Worm (Caenorhabditis elegans) whole organism, midembryonic: Measurements from ENCODE around the gene dod-24.

ENCODE experiments used
- T22C8.4 ChIP-seq: fragments of 200-800 bp; sonication (Bioruptor generic); IDR thresholded peaks from 2 replicates; pipeline ENCODE4 v1.3.6; 2022; ENCODE audit warnings: missing genetic modification characterization, missing compliant biosample characterization
- cog-1 ChIP-seq: sonication (generic microtip); optimal IDR thresholded peaks from 2 replicates; lab custom pipeline; 2016; ENCODE audit warnings: missing genetic modification characterization, missing compliant biosample characterization
- flt-1 ChIP-seq: fragments of 200-800 bp; sonication (Bioruptor generic); IDR thresholded peaks from 2 replicates; pipeline ENCODE4 v1.3.6; 2022; ENCODE audit warnings: missing genetic modification characterization, missing compliant biosample characterization
- klf-2 ChIP-seq: fragments of 200-800 bp; sonication (Bioruptor generic); conservative IDR thresholded peaks from 2 replicates; pipeline ENCODE4 v1.3.6; 2022; ENCODE audit warnings: missing genetic modification reagents, missing genetic modification characterization, missing compliant biosample characterization
- med-1 ChIP-seq: sonication (generic microtip); optimal IDR thresholded peaks from 2 replicates; lab custom pipeline; 2017; ENCODE audit warnings: missing genetic modification characterization, mild to moderate bottlenecking, missing compliant biosample characterization, antibody characterized with exemption, missing genetic modification reagents; ENCODE audit not compliant: insufficient read depth
- ref-1 ChIP-seq: fragments of 200-800 bp; sonication (Bioruptor generic); conservative IDR thresholded peaks from 2 replicates; pipeline ENCODE4 v1.3.6; 2022; ENCODE audit warnings: missing genetic modification reagents, missing genetic modification characterization, missing compliant biosample characterization
- tab-1 ChIP-seq: fragments of 200-800 bp; sonication (Bioruptor generic); IDR thresholded peaks from 2 replicates; pipeline ENCODE4 v1.3.6; 2022; ENCODE audit warnings: missing genetic modification characterization, missing compliant biosample characterization
- ztf-23 ChIP-seq: fragments of 200-800 bp; sonication (Bioruptor generic); IDR thresholded peaks from 2 replicates; pipeline ENCODE4 v1.3.6; 2022; ENCODE audit warnings: missing genetic modification reagents, missing genetic modification characterization, missing compliant biosample characterization
- ztf-29 ChIP-seq: fragments of 200-800 bp; sonication (Bioruptor generic); IDR thresholded peaks from 2 replicates; pipeline ENCODE4 v1.3.6; 2022; ENCODE audit warnings: missing genetic modification reagents, missing genetic modification characterization, missing compliant biosample characterization

dod-24 gene

DNA sequence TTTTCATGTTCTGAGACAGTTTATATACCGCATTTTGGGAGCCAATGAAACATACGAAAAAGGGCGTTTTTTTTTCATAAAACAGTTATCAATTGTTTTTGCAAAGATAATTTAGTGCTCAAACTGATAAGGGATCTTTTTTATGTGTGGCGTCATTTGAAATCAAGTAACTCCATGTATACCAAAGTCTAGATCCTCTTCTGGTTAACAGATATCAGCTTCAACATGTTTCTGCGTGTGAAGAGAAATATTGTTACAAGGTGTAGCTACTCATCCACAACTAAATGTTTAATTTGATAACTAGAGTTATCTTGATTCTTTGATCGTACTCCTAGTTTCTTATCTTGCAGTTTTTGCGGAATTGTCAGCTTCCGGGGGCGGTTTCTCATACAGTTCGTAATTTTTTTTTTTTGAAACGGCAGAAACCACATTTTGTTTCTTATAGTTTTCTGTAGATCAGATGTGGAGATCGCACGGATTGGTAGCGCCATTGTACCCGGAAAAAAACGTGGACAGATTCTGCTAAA lies 30.9 kb upstream of the dod-24 start:
- TF ChIP-seq flt-1 (no peak), cog-1 (tag; lab: Kevin White, UChicago) (no peak), med-1 (GFP tag; lab: Kevin White, UChicago) (no peak), klf-2 (GFP tag; lab: Robert Waterston, UW) (no peak), tab-1 (GFP tag; lab: Robert Waterston, UW) (no peak), T22C8.4 (GFP tag; lab: Robert Waterston, UW) (no peak), ztf-29 (GFP tag; lab: Robert Waterston, UW) (no peak), ref-1 (GFP tag; lab: Robert Waterston, UW) (no peak), ztf-23 (GFP tag; lab: Robert Waterston, UW) (no peak)

ce11 chrIV:12969141-12969540 lies 28.0 kb upstream of the dod-24 start, which contains the start of gene F55G11.2:
F55G11.2 (minus strand) TSS chrIV:12969289.
- no peak for TF ChIP-seq cog-1 (tag; lab: Kevin White, UChicago)

DNA sequence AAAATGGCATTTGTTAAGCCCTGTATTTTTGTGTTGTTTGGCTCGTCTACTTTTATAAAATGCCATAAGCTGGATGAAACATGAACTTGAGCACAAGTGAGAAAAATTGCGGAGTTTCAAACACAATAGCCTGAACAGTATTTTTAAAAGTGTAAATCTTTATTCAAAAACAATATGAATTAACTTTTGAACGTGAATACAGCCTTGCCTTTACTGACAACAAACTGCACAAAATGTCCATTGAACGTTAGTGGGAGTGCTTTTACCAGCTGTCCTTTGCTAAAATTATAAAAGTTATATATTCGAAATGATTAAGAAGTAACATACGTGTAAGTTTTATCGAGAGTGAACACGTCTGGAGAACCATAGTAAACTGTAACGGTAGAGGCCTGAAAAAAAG lies 26.1 kb upstream of the dod-24 start:
- TF ChIP-seq cog-1 (tag; lab: Kevin White, UChicago) (no peak), tab-1 (GFP tag; lab: Robert Waterston, UW) (no peak), med-1 (GFP tag; lab: Kevin White, UChicago) (no peak), ztf-23 (GFP tag; lab: Robert Waterston, UW) (no peak), ztf-29 (GFP tag; lab: Robert Waterston, UW) (no peak), flt-1 (no peak), klf-2 (GFP tag; lab: Robert Waterston, UW) (no peak), T22C8.4 (GFP tag; lab: Robert Waterston, UW) (no peak), ref-1 (GFP tag; lab: Robert Waterston, UW) (no peak)

DNA sequence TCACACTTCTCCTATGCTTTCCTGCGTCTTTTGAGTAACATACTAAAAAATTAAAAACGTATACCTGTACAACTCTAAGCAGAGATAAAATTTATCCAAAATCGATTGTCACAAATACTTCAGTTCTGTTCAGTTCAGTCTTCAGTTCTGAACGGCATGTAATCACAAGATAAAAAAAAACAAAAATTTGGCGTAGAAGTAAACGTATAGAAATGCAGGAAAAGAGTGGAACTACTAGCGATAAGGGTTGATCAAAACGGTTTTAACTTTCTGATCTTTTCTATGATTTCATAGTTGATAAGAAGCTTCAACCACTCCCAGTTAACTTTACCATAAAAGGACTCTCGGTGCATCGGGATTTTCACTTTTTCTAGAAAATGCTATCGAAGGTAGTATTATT lies 23.9 kb upstream of the dod-24 start, which contains the start of gene dod-22:
Gene dod-22 (plus strand): TSS at position 301 of the 400 bp plus-strand sequence.
- TF ChIP-seq T22C8.4 (GFP tag; lab: Robert Waterston, UW) = no peak
- TF ChIP-seq tab-1 (GFP tag; lab: Robert Waterston, UW) = no peak
- no peak for TF ChIP-seq med-1 (GFP tag; lab: Kevin White, UChicago)
- TF ChIP-seq cog-1 (tag; lab: Kevin White, UChicago) = no peak
- no peak for TF ChIP-seq ref-1 (GFP tag; lab: Robert Waterston, UW)
- no peak for TF ChIP-seq ztf-29 (GFP tag; lab: Robert Waterston, UW)
- TF ChIP-seq klf-2 (GFP tag; lab: Robert Waterston, UW) = no peak
- no peak for TF ChIP-seq ztf-23 (GFP tag; lab: Robert Waterston, UW)
- TF ChIP-seq flt-1 = no peak

- no peak for TF ChIP-seq klf-2 (GFP tag; lab: Robert Waterston, UW)
- no peak for TF ChIP-seq T22C8.4 (GFP tag; lab: Robert Waterston, UW)
These were observed 23.5 kb upstream of the dod-24 start for ce11 chrIV:12964648-12965047.

DNA sequence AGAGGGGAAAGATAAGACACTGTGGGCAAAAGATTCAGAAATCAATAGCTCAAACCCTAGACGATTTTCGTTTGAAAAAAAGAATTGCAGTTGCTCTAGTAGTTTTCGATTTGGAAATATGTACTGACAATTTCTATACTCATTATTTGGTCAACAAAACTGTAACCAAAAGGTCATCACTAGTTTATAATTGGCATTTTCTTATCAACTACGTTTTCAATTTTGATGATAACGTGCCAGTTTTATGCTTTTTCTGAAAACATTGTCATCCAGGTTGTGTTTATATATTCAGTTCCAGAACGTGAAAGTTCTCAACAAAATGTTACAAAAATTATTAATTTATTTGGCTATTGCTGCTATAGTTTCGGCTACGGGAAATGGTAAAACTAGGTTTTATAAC lies 21.4 kb upstream of the dod-24 start, which contains the start of gene F55G11.8:
Gene F55G11.8 (plus strand): TSS at position 245 of the 400 bp plus-strand sequence.
- TF ChIP-seq med-1 (GFP tag; lab: Kevin White, UChicago) = no peak

DNA sequence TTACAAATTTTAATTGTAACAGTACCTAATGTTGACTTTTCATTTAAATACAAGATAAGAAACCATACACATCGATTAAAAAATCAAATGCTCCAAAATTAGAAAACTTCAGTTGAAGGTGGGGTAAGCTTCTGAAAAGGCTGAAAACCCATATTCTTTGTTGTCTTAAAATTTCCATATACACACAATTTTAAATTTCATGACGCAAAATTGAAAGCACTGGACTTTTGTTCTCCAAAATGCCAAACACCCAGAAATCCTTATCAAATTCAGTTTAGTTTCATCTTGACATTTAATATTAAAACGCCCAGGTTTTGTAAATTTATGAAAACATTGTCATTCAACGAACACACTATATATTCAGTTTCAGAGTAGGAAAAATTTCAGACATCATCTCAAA lies 19.0 kb upstream of the dod-24 start, which contains the start of gene F55G11.7:
Gene F55G11.7 (plus strand): TSS at position 301 of the 400 bp plus-strand sequence.
- no peak for TF ChIP-seq T22C8.4 (GFP tag; lab: Robert Waterston, UW)
- no peak for TF ChIP-seq ref-1 (GFP tag; lab: Robert Waterston, UW)
- no peak for TF ChIP-seq ztf-23 (GFP tag; lab: Robert Waterston, UW)
- no peak for TF ChIP-seq flt-1
- no peak for TF ChIP-seq med-1 (GFP tag; lab: Kevin White, UChicago)
- no peak for TF ChIP-seq tab-1 (GFP tag; lab: Robert Waterston, UW)
- TF ChIP-seq cog-1 (tag; lab: Kevin White, UChicago) = no peak
- no peak for TF ChIP-seq klf-2 (GFP tag; lab: Robert Waterston, UW)

- TF ChIP-seq med-1 (GFP tag; lab: Kevin White, UChicago) (no peak), ref-1 (GFP tag; lab: Robert Waterston, UW) (no peak), cog-1 (tag; lab: Kevin White, UChicago) (no peak), ztf-29 (GFP tag; lab: Robert Waterston, UW) (no peak), tab-1 (GFP tag; lab: Robert Waterston, UW) (no peak), flt-1 (no peak)
These were observed 16.6 kb upstream of the dod-24 start, which contains the start of gene F55G11.6 for ce11 chrIV:12957730-12958129. F55G11.6 (plus strand) TSS chrIV:12958030.

DNA sequence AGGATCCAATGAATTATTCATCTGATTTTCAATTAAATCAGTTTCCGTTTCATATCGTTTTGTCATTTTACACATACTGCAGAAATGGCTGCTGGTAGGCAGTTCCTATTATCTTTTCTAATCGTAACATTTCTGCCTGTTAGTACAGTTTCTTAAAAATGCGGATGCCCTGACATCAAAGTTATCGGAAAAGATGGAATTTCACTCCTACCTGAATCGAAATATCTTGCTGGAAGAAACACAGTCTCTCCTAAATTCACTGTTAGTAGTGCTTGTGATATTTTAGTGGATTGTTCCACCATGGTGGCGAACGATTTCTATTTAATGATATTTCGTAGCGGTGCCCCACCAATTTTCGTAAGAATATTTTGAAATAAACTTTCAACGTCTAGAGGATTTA lies 7.3 kb upstream of the dod-24 start, which contains the start of gene F55G11.10:
Gene F55G11.10 (plus strand): TSS at position 301 of the 400 bp plus-strand sequence.
- no peak for TF ChIP-seq ztf-29 (GFP tag; lab: Robert Waterston, UW)
- no peak for TF ChIP-seq ztf-23 (GFP tag; lab: Robert Waterston, UW)
- TF ChIP-seq klf-2 (GFP tag; lab: Robert Waterston, UW) = no peak
- no peak for TF ChIP-seq ref-1 (GFP tag; lab: Robert Waterston, UW)
- TF ChIP-seq cog-1 (tag; lab: Kevin White, UChicago) = no peak
- no peak for TF ChIP-seq T22C8.4 (GFP tag; lab: Robert Waterston, UW)
- TF ChIP-seq med-1 (GFP tag; lab: Kevin White, UChicago) = no peak
- no peak for TF ChIP-seq flt-1
- no peak for TF ChIP-seq tab-1 (GFP tag; lab: Robert Waterston, UW)

DNA sequence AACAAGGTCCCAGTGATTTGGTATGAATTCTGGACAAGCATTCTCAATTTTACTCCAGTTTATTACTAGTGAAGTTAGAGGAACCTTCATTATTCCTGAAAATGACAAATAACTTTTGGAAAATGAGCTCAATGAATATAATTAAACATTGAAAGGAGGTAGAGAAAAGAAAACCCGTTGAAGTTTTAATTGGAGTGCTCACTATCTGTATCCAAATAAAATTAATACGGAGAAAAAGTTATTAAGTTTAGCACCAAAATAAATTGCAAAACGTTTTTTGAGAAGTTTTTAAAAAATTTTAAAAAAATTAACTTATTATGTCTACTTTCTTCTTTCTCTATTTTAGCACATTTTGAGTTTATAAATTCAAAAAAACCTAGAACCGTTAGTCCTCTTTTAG lies 5.3 kb upstream of the dod-24 start, which contains the start of gene F55G11.1:
Gene F55G11.1 (minus strand): TSS at position 101 of the 400 bp plus-strand sequence.
- TF ChIP-seq cog-1 (tag; lab: Kevin White, UChicago) (no peak), ztf-23 (GFP tag; lab: Robert Waterston, UW) (no peak), ref-1 (GFP tag; lab: Robert Waterston, UW) (no peak), T22C8.4 (GFP tag; lab: Robert Waterston, UW) (no peak), ztf-29 (GFP tag; lab: Robert Waterston, UW) (no peak)
